Fruit fly (Drosophila melanogaster): Measurements from ENCODE around the gene mub.

mub gene

DNA sequence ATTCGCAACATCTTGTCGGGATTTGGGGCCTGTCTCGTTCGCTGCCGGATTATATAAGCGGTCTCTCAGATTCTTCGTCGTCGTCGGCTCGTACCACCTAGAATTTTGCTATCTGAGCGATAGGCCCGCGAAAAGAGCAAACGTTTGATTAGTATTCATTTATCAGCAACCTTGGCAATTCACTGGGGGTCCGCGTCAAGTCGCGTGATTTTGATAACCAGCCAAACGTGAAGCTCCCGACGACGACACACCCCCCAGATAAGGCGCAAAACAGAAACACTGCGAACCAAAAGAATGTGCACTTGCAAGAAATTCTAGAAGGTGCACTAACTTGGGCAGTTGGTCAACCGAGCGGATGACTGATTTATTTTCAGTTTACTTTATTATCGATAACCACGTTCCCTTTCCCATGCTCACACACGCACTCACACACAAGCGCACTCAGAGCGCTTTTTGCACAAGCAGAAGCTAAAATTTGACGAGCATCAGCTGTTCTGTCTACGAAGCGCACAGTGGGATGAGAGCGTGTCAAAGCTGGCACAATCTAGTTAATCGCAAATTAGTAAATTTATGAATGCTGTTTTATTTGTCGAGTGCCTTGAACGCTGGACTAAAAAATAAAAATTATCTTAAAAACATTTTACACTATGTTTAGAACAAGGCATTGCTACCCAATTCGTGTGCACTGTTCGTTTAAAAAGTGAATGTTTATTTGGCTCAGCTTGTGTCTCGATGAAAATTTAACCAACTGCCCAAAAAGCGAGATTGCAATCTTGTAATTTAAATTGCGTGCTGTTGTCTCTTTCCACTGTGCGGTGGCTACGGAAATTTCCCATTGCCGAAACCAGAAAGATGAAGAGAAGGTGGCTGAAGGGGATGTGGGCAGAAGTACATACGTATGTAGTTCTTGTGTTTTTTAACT is 4.6 kb upstream of the mub start (continued):
- TF ChIP-seq toy (GFP tag; IDR thresholded peaks at IDR 0.05): peak; percentile 78
- peak; percentile 91 to 94 for TF ChIP-seq bsh (GFP tag; optimal IDR thresholded peaks at IDR 0.05)
- TF ChIP-seq peb (GFP tag; IDR thresholded peaks at IDR 0.05): peak; percentile 88
- peak; percentile 87 for TF ChIP-seq oc (tag; optimal IDR thresholded peaks at IDR 0.05)
- peak; percentile 89 for TF ChIP-seq CG14667 (GFP tag; IDR thresholded peaks at IDR 0.05)
- no peak for TF ChIP-seq Trl (optimal IDR thresholded peaks at IDR 0.05)
- peak; percentile 90 for TF ChIP-seq Trl (GFP tag; optimal IDR thresholded peaks at IDR 0.05)
- TF ChIP-seq Atf3 (GFP tag; optimal IDR thresholded peaks at IDR 0.05): peak; percentile 88
- TF ChIP-seq Fer2 (tag; optimal IDR thresholded peaks at IDR 0.05): peak; percentile 78
- peak; percentile 64 for TF ChIP-seq MBD-R2 (GFP tag; IDR thresholded peaks at IDR 0.05)
- peak; percentile 89 for TF ChIP-seq Side (GFP tag; optimal IDR thresholded peaks at IDR 0.05)
- peak; percentile 94 for TF ChIP-seq Fer1 (GFP tag; optimal IDR thresholded peaks at IDR 0.05)
- 0 out of 4 replicates have a peak, but pooled peaks have one; percentile 18 for TF ChIP-seq Dll (GFP tag; IDR thresholded peaks at IDR 0.05; ENCODE audit: partially characterized antibody)
- peak; percentile 78 for TF ChIP-seq twi (tag; optimal IDR thresholded peaks at IDR 0.05)
- TF ChIP-seq CG6272 (GFP tag; IDR thresholded peaks at IDR 0.05): peak; percentile 75
- peak; percentile 95 for TF ChIP-seq eyg (GFP tag; optimal IDR thresholded peaks at IDR 0.05)
- peak; percentile 83 for TF ChIP-seq Nf-YA (GFP tag; IDR thresholded peaks at IDR 0.05)
- peak; percentile 89 for TF ChIP-seq B-H1 (GFP tag; IDR thresholded peaks at IDR 0.05)
- TF ChIP-seq ci (GFP tag; IDR thresholded peaks at IDR 0.05): peak; percentile 93
- peak; percentile 42 for TF ChIP-seq CG7271 (tag; optimal IDR thresholded peaks at IDR 0.05)
- peak; percentile 90 for TF ChIP-seq vfl (GFP tag; optimal IDR thresholded peaks at IDR 0.05)
- peak; percentile 79 for TF ChIP-seq CG1024 (GFP tag; IDR thresholded peaks at IDR 0.05)
- TF ChIP-seq Scr (GFP tag; IDR thresholded peaks at IDR 0.05; ENCODE audit: partially characterized antibody): no peak
- TF ChIP-seq CG12155 (GFP tag; optimal IDR thresholded peaks at IDR 0.05): peak; percentile 84
- peak; percentile 92 for TF ChIP-seq kay (GFP tag; optimal IDR thresholded peaks at IDR 0.05)
- TF ChIP-seq CG6765 (GFP tag; optimal IDR thresholded peaks at IDR 0.05): peak; percentile 89
- TF ChIP-seq Ssrp (tag; optimal IDR thresholded peaks at IDR 0.05): peak; percentile 91
- TF ChIP-seq fd3F (GFP tag; optimal IDR thresholded peaks at IDR 0.05): peak; percentile 88
- peak; percentile 80; the same call in 2 of the 4 replicates for TF ChIP-seq chinmo (GFP tag; IDR thresholded peaks at IDR 0.05; ENCODE audit: partially characterized antibody)
- TF ChIP-seq CG6254 (GFP tag; optimal IDR thresholded peaks at IDR 0.05): peak; percentile 91
- peak; percentile 90 for TF ChIP-seq CG14014 (GFP tag; IDR thresholded peaks at IDR 0.05)
- TF ChIP-seq stc (GFP tag; IDR thresholded peaks at IDR 0.05): peak; percentile 92
- peak; percentile 93 for TF ChIP-seq NK7.1 (GFP tag; optimal IDR thresholded peaks at IDR 0.05)
- peak; percentile 87 for TF ChIP-seq Spps (tag; optimal IDR thresholded peaks at IDR 0.05)
- no peak for TF ChIP-seq CG6791 (GFP tag; IDR thresholded peaks at IDR 0.05; ENCODE audit: partially characterized antibody)
- TF ChIP-seq ssp (GFP tag; IDR thresholded peaks at IDR 0.05): peak; percentile 84
- no peak for TF ChIP-seq Lpt (GFP tag; optimal IDR thresholded peaks at IDR 0.05)
- peak; percentile 61 for TF ChIP-seq CG3995 (GFP tag; optimal IDR thresholded peaks at IDR 0.05)
- peak; percentile 63 for TF ChIP-seq CTCF (GFP tag; optimal IDR thresholded peaks at IDR 0.05)
- peak; percentile 8 for TF ChIP-seq pzg (GFP tag; optimal IDR thresholded peaks at IDR 0.05)
- TF ChIP-seq sens-2 (GFP tag; IDR thresholded peaks at IDR 0.05): peak; percentile 52; the same call in 1 of the 2 replicates
- TF ChIP-seq CG9932 (GFP tag; IDR thresholded peaks at IDR 0.05): peak; percentile 84
- TF ChIP-seq Nf-YC (tag; optimal IDR thresholded peaks at IDR 0.05): peak; percentile 84
- TF ChIP-seq da (GFP tag; optimal IDR thresholded peaks at IDR 0.05): peak; percentile 65
- TF ChIP-seq CG3407 (GFP tag; optimal IDR thresholded peaks at IDR 0.05): peak; percentile 81
- TF ChIP-seq CG10321 (GFP tag; IDR thresholded peaks at IDR 0.05): 0 out of 2 replicates have a peak, but pooled peaks have one; percentile 36
- TF ChIP-seq CG8924 (tag; optimal IDR thresholded peaks at IDR 0.05): peak; percentile 94
- peak; percentile 79 for TF ChIP-seq Hand (GFP tag; optimal IDR thresholded peaks at IDR 0.05)
- peak; percentile 79; the same call in 2 of the 3 replicates for TF ChIP-seq sr (GFP tag; IDR thresholded peaks at IDR 0.05)

All from whole organism, embryonic.